Worm (Caenorhabditis elegans) whole organism, L2 larva: Measurements from ENCODE around the gene C49A9.2.

Experiments used
- C34F6.9 ChIP-seq: fragments of 150-350 bp; optimal IDR thresholded peaks from 2 replicates; lab custom pipeline; 2014; ENCODE audit warnings: missing biosample characterization, missing genetic modification characterization
- F13H6.1 ChIP-seq: sonication (generic microtip); optimal IDR thresholded peaks from 2 replicates; lab custom pipeline; 2016; ENCODE audit warnings: missing genetic modification characterization, missing compliant biosample characterization
- R02D3.7 ChIP-seq: fragments of 150-350 bp; optimal IDR thresholded peaks from 2 replicates; lab custom pipeline; 2014; ENCODE audit warnings: missing biosample characterization, missing genetic modification characterization
- Y55F3AM.14 ChIP-seq: fragments of 200-800 bp; sonication (Bioruptor generic); optimal IDR thresholded peaks from 2 replicates; lab custom pipeline; 2018; ENCODE audit warnings: mild to moderate bottlenecking, missing genetic modification characterization, missing compliant biosample characterization
- ZK546.5 ChIP-seq: sonication (generic microtip); optimal IDR thresholded peaks from 2 replicates; lab custom pipeline; 2017; ENCODE audit warnings: missing biosample characterization, missing genetic modification characterization
- aly-2 ChIP-seq: fragments of 150-350 bp; optimal IDR thresholded peaks from 2 replicates; lab custom pipeline; 2014; ENCODE audit warnings: missing biosample characterization, missing genetic modification characterization
- blmp-1 ChIP-seq: sonication (generic microtip); optimal IDR thresholded peaks from 2 replicates; lab custom pipeline; 2017; ENCODE audit warnings: missing genetic modification characterization, mild to moderate bottlenecking, missing compliant biosample characterization, antibody characterized with exemption, moderate library complexity; ENCODE audit not compliant: insufficient read depth
- ceh-82 ChIP-seq: fragments of 150-350 bp; optimal IDR thresholded peaks from 2 replicates; lab custom pipeline; 2014; ENCODE audit warnings: missing biosample characterization, missing genetic modification characterization
- crh-2 ChIP-seq: sonication (generic microtip); optimal IDR thresholded peaks from 2 replicates; lab custom pipeline; 2017; ENCODE audit warnings: missing biosample characterization, missing genetic modification characterization
- fos-1 ChIP-seq: fragments of 150-350 bp; optimal IDR thresholded peaks from 2 replicates; lab custom pipeline; 2014; ENCODE audit warnings: missing biosample characterization, missing genetic modification characterization
- gmeb-1 ChIP-seq: fragments of 150-350 bp; optimal IDR thresholded peaks from 2 replicates; lab custom pipeline; 2014; ENCODE audit warnings: missing biosample characterization, missing genetic modification characterization
- lin-11 ChIP-seq: fragments of 150-350 bp; sonication (generic microtip); optimal IDR thresholded peaks from 2 replicates; lab custom pipeline; 2014; ENCODE audit warnings: missing biosample characterization, missing genetic modification characterization, inconsistent platforms, mixed read lengths
- lin-39 ChIP-seq: fragments of 150-350 bp; optimal IDR thresholded peaks from 2 replicates; lab custom pipeline; 2014; ENCODE audit warnings: missing biosample characterization, missing genetic modification reagents, missing genetic modification characterization
- lsy-2 ChIP-seq, 2 experiments: fragments of 150-350 bp in 1 of 2; sonication (generic microtip) in 1 of 2; optimal IDR thresholded peaks; 2 replicates each; lab custom pipeline; 2014 to 2017; ENCODE audit warnings: missing biosample characterization in 2 of 2, missing genetic modification characterization in 2 of 2
- nhr-129 ChIP-seq: fragments of 150-350 bp; optimal IDR thresholded peaks from 2 replicates; lab custom pipeline; 2014; ENCODE audit warnings: missing biosample characterization, missing genetic modification characterization
- nhr-237 ChIP-seq: fragments of 150-350 bp; optimal IDR thresholded peaks from 2 replicates; lab custom pipeline; 2014; ENCODE audit warnings: missing biosample characterization, missing genetic modification characterization
- nhr-25 ChIP-seq: fragments of 150-350 bp; sonication (generic microtip); optimal IDR thresholded peaks from 3 replicates; lab custom pipeline; 2014; ENCODE audit warnings: missing biosample characterization, missing genetic modification characterization
- nhr-6 ChIP-seq: fragments of 150-350 bp; optimal IDR thresholded peaks from 2 replicates; lab custom pipeline; 2014; ENCODE audit warnings: missing biosample characterization, missing genetic modification characterization
- sma-9 ChIP-seq, 2 experiments: fragments of 150-350 bp in 1 of 2; sonication (generic microtip) in 1 of 2; optimal IDR thresholded peaks; 2 replicates each; lab custom pipeline; 2014 to 2016; ENCODE audit warnings: missing genetic modification characterization in 2 of 2, mild to moderate bottlenecking in 1 of 2, missing biosample characterization in 1 of 2, missing compliant biosample characterization in 1 of 2, missing genetic modification reagents in 1 of 2, moderate library complexity in 1 of 2
- snpc-4 ChIP-seq: fragments of 150-350 bp; optimal IDR thresholded peaks from 2 replicates; lab custom pipeline; 2014; ENCODE audit warnings: missing biosample characterization, missing genetic modification characterization
- unc-55 ChIP-seq: fragments of 150-350 bp; sonication (generic microtip); optimal IDR thresholded peaks from 3 replicates; lab custom pipeline; 2014; ENCODE audit warnings: missing biosample characterization, missing genetic modification reagents, missing genetic modification characterization
- unc-62 ChIP-seq: fragments of 150-350 bp; optimal IDR thresholded peaks from 2 replicates; lab custom pipeline; 2014; ENCODE audit warnings: missing biosample characterization, missing genetic modification reagents, missing genetic modification characterization
- zag-1 ChIP-seq: fragments of 150-350 bp; optimal IDR thresholded peaks from 2 replicates; lab custom pipeline; 2014; ENCODE audit warnings: missing biosample characterization, missing genetic modification characterization
- ztf-1 ChIP-seq: fragments of 200-800 bp; sonication (Bioruptor generic); conservative IDR thresholded peaks from 2 replicates; pipeline ENCODE4 v1.3.6; 2022; ENCODE audit warnings: missing genetic modification characterization, missing compliant biosample characterization

Gene C49A9.2

ce11 chrIV:6210574-6210973 lies 14.7 kb upstream of the C49A9.2 start, which contains the start of the genes ugt-24 and C49A9.6:
Gene ugt-24 (minus strand): TSS chrIV:6210720.
Gene C49A9.6 (plus strand): TSS chrIV:6210936.
- TF ChIP-seq fos-1 (tag; lab: Kevin White, UChicago) = peak; percentile 78
- TF ChIP-seq nhr-129 (tag; lab: Kevin White, UChicago) = no peak
- TF ChIP-seq crh-2 (tag; lab: Kevin White, UChicago) = peak; percentile 7
- no peak for TF ChIP-seq unc-55 (GFP tag; lab: Kevin White, UChicago)
- TF ChIP-seq, all 48 proteins: peak for 2

- TF ChIP-seq lsy-2 (tag; optimal IDR thresholded peaks at IDR 0.05; lab: Kevin White, UChicago) = no peak
- no peak for TF ChIP-seq unc-55 (GFP tag; lab: Kevin White, UChicago)
- TF ChIP-seq C34F6.9 (tag; lab: Kevin White, UChicago) = no peak
- no peak for TF ChIP-seq lin-39 (tag; lab: Kevin White, UChicago)
- no peak for TF ChIP-seq snpc-4 (tag; lab: Kevin White, UChicago)
Observed at ce11 chrIV:6213403-6213802, 11.8 kb upstream of the C49A9.2 start, which contains the start of gene C49A9.5. Gene C49A9.5 (plus strand): TSS chrIV:6213673.

ce11 chrIV:6217066-6217465 lies 8.2 kb upstream of the C49A9.2 start, which contains the start of gene C49A9.9:
Gene C49A9.9 (plus strand): TSS chrIV:6217372.
- peak; percentile 84 for TF ChIP-seq fos-1 (tag; lab: Kevin White, UChicago)
- TF ChIP-seq lin-11 (tag; lab: Kevin White, UChicago) = no peak

ce11 chrIV:6217503-6217902 lies 7.7 kb upstream of the C49A9.2 start:
- TF ChIP-seq C34F6.9 (tag; lab: Kevin White, UChicago) (no peak), ztf-1 (GFP tag; lab: Robert Waterston, UW) (no peak), unc-62 (GFP tag; lab: Kevin White, UChicago) (no peak), unc-55 (GFP tag; lab: Kevin White, UChicago) (no peak), zag-1 (tag; lab: Kevin White, UChicago) (no peak), lin-39 (tag; lab: Kevin White, UChicago) (no peak), gmeb-1 (tag; lab: Kevin White, UChicago) (no peak), F13H6.1 (tag; lab: Kevin White, UChicago) (no peak), aly-2 (tag; lab: Kevin White, UChicago) (no peak), ZK546.5 (tag; lab: Kevin White, UChicago) (no peak), blmp-1 (tag; lab: Kevin White, UChicago) (no peak), lsy-2 (tag; optimal IDR thresholded peaks at IDR 0.05; lab: Kevin White, UChicago) (no peak), nhr-25 (tag; lab: Kevin White, UChicago) (no peak)

ce11 chrIV:6219429-6219828 lies 5.8 kb upstream of the C49A9.2 start, which contains the start of gene C49A9.4:
Gene C49A9.4 (plus strand): TSS chrIV:6219693.
- TF ChIP-seq nhr-6 (tag; lab: Kevin White, UChicago) (no peak), sma-9 (GFP tag; optimal IDR thresholded peaks at IDR 0.05; lab: Kevin White, UChicago) (peak; percentile 22), sma-9 (tag; optimal IDR thresholded peaks at IDR 0.05; lab: Kevin White, UChicago) (no peak), fos-1 (tag; lab: Kevin White, UChicago) (peak; percentile 78), gmeb-1 (tag; lab: Kevin White, UChicago) (peak; percentile 23)

ce11 chrIV:6221878-6222277 lies 3.4 kb upstream of the C49A9.2 start, which contains the start of gene C49A9.3:
Gene C49A9.3 (plus strand): TSS chrIV:6222089.
- TF ChIP-seq nhr-237 (tag; lab: Kevin White, UChicago) (no peak), Y55F3AM.14 (GFP tag; lab: Kevin White, UChicago) (no peak), fos-1 (tag; lab: Kevin White, UChicago) (peak; percentile 82), nhr-25 (tag; lab: Kevin White, UChicago) (no peak)

- TF ChIP-seq nhr-6 (tag; lab: Kevin White, UChicago) (no peak), nhr-129 (tag; lab: Kevin White, UChicago) (no peak), lin-39 (tag; lab: Kevin White, UChicago) (no peak), fos-1 (tag; lab: Kevin White, UChicago) (peak; percentile 72), snpc-4 (tag; lab: Kevin White, UChicago) (no peak), ceh-82 (no peak), R02D3.7 (no peak), lin-11 (tag; lab: Kevin White, UChicago) (no peak)
Observed at ce11 chrIV:6227974-6228373, 2.7 kb downstream of the C49A9.2 start, which contains the start of gene C49A9.1. Gene C49A9.1 (plus strand): TSS chrIV:6228190.
